Worm (Caenorhabditis elegans) whole organism, L3 larva: ENCODE results near the gene pps-1.

ENCODE experiments used
- R02D3.7 ChIP-seq: fragments of 150-350 bp; optimal IDR thresholded peaks from 2 replicates; lab custom pipeline; 2014; ENCODE audit warnings: missing biosample characterization, missing genetic modification characterization
- ZK546.5 ChIP-seq: sonication (generic microtip); optimal IDR thresholded peaks from 2 replicates; lab custom pipeline; 2017; ENCODE audit warnings: missing biosample characterization, missing genetic modification characterization
- aly-2 ChIP-seq: fragments of 150-350 bp; optimal IDR thresholded peaks from 2 replicates; lab custom pipeline; 2014; ENCODE audit warnings: missing biosample characterization, missing genetic modification characterization
- ceh-28 ChIP-seq: fragments of 150-350 bp; optimal IDR thresholded peaks from 2 replicates; lab custom pipeline; 2014; ENCODE audit warnings: missing biosample characterization, missing genetic modification reagents, missing genetic modification characterization
- ceh-82 ChIP-seq: fragments of 150-350 bp; optimal IDR thresholded peaks from 2 replicates; lab custom pipeline; 2014; ENCODE audit warnings: missing biosample characterization, missing genetic modification characterization
- ceh-9 ChIP-seq: sonication (generic microtip); optimal IDR thresholded peaks from 2 replicates; lab custom pipeline; 2018; ENCODE audit warnings: missing biosample characterization, missing genetic modification characterization
- egl-5 ChIP-seq: fragments of 150-350 bp; optimal IDR thresholded peaks from 2 replicates; lab custom pipeline; 2017; ENCODE audit warnings: missing biosample characterization, missing genetic modification reagents, missing genetic modification characterization, inconsistent platforms
- elt-1 ChIP-seq: fragments of 150-350 bp; optimal IDR thresholded peaks from 2 replicates; lab custom pipeline; 2014; ENCODE audit warnings: missing biosample characterization, missing genetic modification characterization
- elt-2 ChIP-seq: sonication (generic microtip); optimal IDR thresholded peaks from 2 replicates; lab custom pipeline; 2016; ENCODE audit warnings: missing genetic modification reagents, mild to moderate bottlenecking, missing genetic modification characterization, missing compliant biosample characterization
- elt-3 ChIP-seq, 3 experiments: fragments of 150-350 bp in 1 of 3; sonication (generic microtip) in 2 of 3; optimal IDR thresholded peaks; 2 replicates in 2 of 3; 4 replicates in 1 of 3; lab custom pipeline; 2014 to 2017; ENCODE audit warnings: missing biosample characterization in 3 of 3, missing genetic modification characterization in 3 of 3
- eor-1 ChIP-seq, 2 experiments: fragments of 150-350 bp; optimal IDR thresholded peaks; 2 replicates each; lab custom pipeline; 2014 to 2018; ENCODE audit warnings: missing biosample characterization in 2 of 2, missing genetic modification characterization in 2 of 2
- fkh-10 ChIP-seq: sonication (generic microtip); optimal IDR thresholded peaks from 2 replicates; lab custom pipeline; 2017; ENCODE audit warnings: missing biosample characterization, missing genetic modification reagents, missing genetic modification characterization
- fkh-2 ChIP-seq: fragments of 150-350 bp; optimal IDR thresholded peaks from 2 replicates; lab custom pipeline; 2014; ENCODE audit warnings: missing biosample characterization, missing genetic modification reagents, missing genetic modification characterization
- fos-1 ChIP-seq: fragments of 150-350 bp; optimal IDR thresholded peaks from 2 replicates; lab custom pipeline; 2014; ENCODE audit warnings: missing biosample characterization, missing genetic modification characterization
- hmg-11 ChIP-seq: sonication (generic microtip); optimal IDR thresholded peaks from 2 replicates; lab custom pipeline; 2016; ENCODE audit warnings: missing genetic modification characterization, missing compliant biosample characterization
- jun-1 ChIP-seq: fragments of 150-350 bp; optimal IDR thresholded peaks from 2 replicates; lab custom pipeline; 2014; ENCODE audit warnings: missing biosample characterization, missing genetic modification reagents, missing genetic modification characterization
- lin-15B ChIP-seq: fragments of 150-350 bp; optimal IDR thresholded peaks from 2 replicates; lab custom pipeline; 2014; ENCODE audit warnings: missing biosample characterization, missing genetic modification characterization
- lsy-12 ChIP-seq: sonication (generic microtip); optimal IDR thresholded peaks from 2 replicates; lab custom pipeline; 2016; ENCODE audit warnings: mild to moderate bottlenecking, missing genetic modification characterization, missing compliant biosample characterization
- mml-1 ChIP-seq: fragments of 150-350 bp; sonication (generic microtip); optimal IDR thresholded peaks from 3 replicates; lab custom pipeline; 2014; ENCODE audit warnings: missing biosample characterization, missing genetic modification characterization
- nfya-1 ChIP-seq: sonication (generic microtip); optimal IDR thresholded peaks from 2 replicates; lab custom pipeline; 2017; ENCODE audit warnings: missing genetic modification characterization, mild to moderate bottlenecking, missing compliant biosample characterization, antibody characterized with exemption, moderate library complexity; ENCODE audit not compliant: insufficient read depth
- nhr-11 ChIP-seq: fragments of 150-350 bp; optimal IDR thresholded peaks from 2 replicates; lab custom pipeline; 2014; ENCODE audit warnings: missing biosample characterization, missing genetic modification characterization
- nhr-237 ChIP-seq: fragments of 150-350 bp; optimal IDR thresholded peaks from 2 replicates; lab custom pipeline; 2014; ENCODE audit warnings: missing biosample characterization, missing genetic modification characterization
- nhr-28 ChIP-seq: fragments of 150-350 bp; optimal IDR thresholded peaks from 2 replicates; lab custom pipeline; 2014; ENCODE audit warnings: missing biosample characterization, missing genetic modification characterization
- nhr-43 ChIP-seq: sonication (generic microtip); optimal IDR thresholded peaks from 2 replicates; lab custom pipeline; 2016; ENCODE audit warnings: mild to moderate bottlenecking, missing genetic modification characterization, missing compliant biosample characterization; ENCODE audit not compliant: poor library complexity, severe bottlenecking
- nhr-67 ChIP-seq: fragments of 150-350 bp; optimal IDR thresholded peaks from 2 replicates; lab custom pipeline; 2014; ENCODE audit warnings: missing biosample characterization, missing genetic modification characterization
- nhr-76 ChIP-seq: fragments of 150-350 bp; sonication (generic microtip); optimal IDR thresholded peaks from 5 replicates; lab custom pipeline; 2014; ENCODE audit warnings: missing biosample characterization, missing genetic modification characterization
- pha-4 ChIP-seq: fragments of 150-350 bp; optimal IDR thresholded peaks from 2 replicates; lab custom pipeline; 2014; ENCODE audit warnings: missing biosample characterization, missing genetic modification reagents, missing genetic modification characterization
- pqm-1 ChIP-seq: fragments of 150-350 bp; optimal IDR thresholded peaks from 2 replicates; lab custom pipeline; 2017; ENCODE audit warnings: missing biosample characterization, missing genetic modification characterization, inconsistent platforms
- sea-2 ChIP-seq: fragments of 150-350 bp; sonication (generic microtip); optimal IDR thresholded peaks from 4 replicates; lab custom pipeline; 2014; ENCODE audit warnings: missing biosample characterization, missing genetic modification reagents, missing genetic modification characterization
- snpc-4 ChIP-seq: fragments of 150-350 bp; optimal IDR thresholded peaks from 2 replicates; lab custom pipeline; 2014; ENCODE audit warnings: missing biosample characterization, missing genetic modification characterization
- ztf-4 ChIP-seq: fragments of 150-350 bp; optimal IDR thresholded peaks from 2 replicates; lab custom pipeline; 2014; ENCODE audit warnings: missing biosample characterization, missing genetic modification characterization

pps-1 gene

ce11 chrIV:10177779-10178178 lies 16.0 kb downstream of the pps-1 start, which contains the start of gene mspn-1:
Gene mspn-1, plus strand, starts transcription at chrIV:10177968.
- no peak for TF ChIP-seq R02D3.7 (tag; lab: Kevin White, UChicago)

DNA sequence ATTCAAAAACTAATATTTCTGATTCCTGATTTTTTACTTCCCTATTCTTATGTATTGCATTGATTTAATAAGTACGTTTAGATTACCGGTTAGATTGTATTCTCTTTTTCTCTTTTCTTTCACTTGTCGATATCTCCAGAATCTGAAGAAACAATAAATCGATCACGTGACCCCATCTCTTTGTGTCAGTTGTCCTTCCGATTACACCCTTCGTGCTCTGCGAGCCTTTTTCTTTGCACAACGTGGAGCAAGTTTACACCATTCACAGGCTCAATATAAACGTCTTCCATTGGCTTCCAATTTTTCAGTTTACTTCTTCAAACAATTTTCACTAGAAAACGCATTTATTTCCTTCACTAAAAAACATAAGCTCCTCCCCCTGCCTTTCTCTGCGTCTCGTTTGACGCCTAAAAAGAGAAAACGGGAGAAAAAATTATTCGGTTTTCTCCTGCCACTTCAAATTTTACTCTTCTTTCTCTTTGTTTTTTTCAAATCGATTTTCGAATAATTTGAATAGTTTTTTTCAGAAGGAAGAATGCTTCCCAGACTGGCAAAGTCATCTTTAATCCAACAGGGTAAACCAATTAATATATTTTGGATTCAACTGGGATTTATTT lies 18.4 kb downstream of the pps-1 start, which contains the start of gene gta-1:
Gene gta-1 (plus strand): TSS at position 528 of the 617 bp plus-strand sequence.
- TF ChIP-seq nfya-1 (peak; percentile 37), fos-1 (no peak), egl-5 (tag; lab: Kevin White, UChicago) (peak; percentile 52), hmg-11 (peak; percentile 18), ceh-28 (tag; lab: Kevin White, UChicago) (peak; percentile 14)

ce11 chrIV:10188505-10188904 lies 26.7 kb downstream of the pps-1 start:
- TF ChIP-seq fkh-10 (GFP tag; lab: Kevin White, UChicago) (peak; percentile 62), elt-3 (tag; optimal IDR thresholded peaks at IDR 0.05; lab: Kevin White, UChicago) (no peak)

ce11 chrIV:10190586-10190985 lies 28.8 kb downstream of the pps-1 start:
- TF ChIP-seq jun-1 (no peak), egl-5 (tag; lab: Kevin White, UChicago) (no peak), lin-15B (tag; lab: Kevin White, UChicago) (no peak), ceh-28 (tag; lab: Kevin White, UChicago) (no peak), mml-1 (tag; lab: Kevin White, UChicago) (no peak), ceh-9 (tag; lab: Kevin White, UChicago) (no peak), nhr-43 (tag; lab: Kevin White, UChicago) (no peak), nhr-237 (tag; lab: Kevin White, UChicago) (no peak), fkh-10 (GFP tag; lab: Kevin White, UChicago) (no peak), pqm-1 (tag; lab: Kevin White, UChicago) (no peak), lsy-12 (tag; lab: Kevin White, UChicago) (no peak), nhr-28 (tag; lab: Kevin White, UChicago) (no peak), nhr-11 (tag; lab: Kevin White, UChicago) (no peak), ceh-82 (tag; lab: Kevin White, UChicago) (no peak), ztf-4 (tag; lab: Kevin White, UChicago) (no peak), sea-2 (no peak), nhr-67 (no peak), R02D3.7 (tag; lab: Kevin White, UChicago) (no peak)
- TF ChIP-seq, all 47 proteins: peak for 0

DNA sequence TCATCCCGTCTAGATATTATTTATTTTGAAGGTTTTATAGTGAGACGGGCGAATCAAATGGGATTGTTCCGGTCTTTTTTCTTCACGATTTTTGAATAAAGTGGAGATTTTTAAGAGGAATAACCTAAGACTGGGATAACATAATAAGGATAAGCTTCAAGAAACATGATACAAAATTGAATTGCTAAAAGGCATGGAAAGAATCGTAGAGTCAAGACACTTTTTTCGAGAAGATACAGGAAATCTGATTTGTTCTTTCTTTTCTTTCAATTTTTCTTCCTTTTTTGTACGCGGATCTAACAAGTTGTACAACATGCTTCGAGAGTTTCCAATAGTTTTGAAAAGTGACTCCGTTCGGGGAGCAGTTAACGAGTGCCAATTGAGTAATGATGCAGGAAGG lies 29.7 kb downstream of the pps-1 start:
- peak; percentile 84 for TF ChIP-seq fkh-10 (GFP tag; lab: Kevin White, UChicago)
- no peak for TF ChIP-seq ceh-9 (tag; lab: Kevin White, UChicago)
- no peak for TF ChIP-seq nhr-28 (tag; lab: Kevin White, UChicago)

DNA sequence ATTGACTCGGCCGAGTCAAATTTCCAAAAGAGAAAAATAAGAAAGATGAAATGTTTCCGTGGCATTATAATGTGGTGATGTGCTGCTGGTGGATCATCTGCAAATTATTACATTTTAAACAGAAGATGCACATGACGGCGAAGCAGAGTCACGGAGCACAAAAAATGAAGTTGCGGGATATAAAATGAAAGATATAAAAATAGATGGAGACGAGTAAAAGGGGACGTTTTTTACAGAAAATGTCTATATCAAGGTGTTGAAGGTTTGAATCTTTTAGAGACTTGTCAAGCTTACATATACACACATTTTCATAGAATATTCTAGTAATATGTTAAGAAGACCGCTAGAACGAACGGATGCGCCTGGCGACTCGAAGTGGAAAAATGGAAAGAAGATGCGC lies 32.5 kb downstream of the pps-1 start, which contains the start of gene ptrg-1:
Gene ptrg-1 (minus strand): TSS at position 101 of the 400 bp plus-strand sequence.
- no peak for TF ChIP-seq nhr-76 (tag; lab: Kevin White, UChicago)
- TF ChIP-seq egl-5 (tag; lab: Kevin White, UChicago), result no peak
- no peak for TF ChIP-seq jun-1
- no peak for TF ChIP-seq pha-4
- TF ChIP-seq fkh-2 (tag; lab: Kevin White, UChicago), result no peak
- TF ChIP-seq eor-1 (tag; optimal IDR thresholded peaks at IDR 0.05; lab: Kevin White, UChicago), result no peak

- TF ChIP-seq pha-4, result no peak
- TF ChIP-seq ceh-28 (tag; lab: Kevin White, UChicago), result no peak
- TF ChIP-seq snpc-4 (tag; lab: Kevin White, UChicago), result peak; percentile 29
- TF ChIP-seq ZK546.5, result no peak
- no peak for TF ChIP-seq elt-1 (tag; lab: Kevin White, UChicago)
- no peak for TF ChIP-seq elt-2 (tag; lab: Kevin White, UChicago)
- no peak for TF ChIP-seq fos-1
- no peak for TF ChIP-seq nhr-237 (tag; lab: Kevin White, UChicago)
- TF ChIP-seq aly-2 (tag; lab: Kevin White, UChicago), result no peak
- no peak for TF ChIP-seq pqm-1 (tag; lab: Kevin White, UChicago)
- peak; percentile 57 for TF ChIP-seq lin-15B (tag; lab: Kevin White, UChicago)
- TF ChIP-seq R02D3.7 (tag; lab: Kevin White, UChicago), result no peak
- no peak for TF ChIP-seq fkh-2 (tag; lab: Kevin White, UChicago)
- TF ChIP-seq, all 47 proteins: peak for 2
These were observed 35.6 kb downstream of the pps-1 start, which contains the start of gene gon-4 for ce11 chrIV:10197317-10197867. Gene gon-4, plus strand, starts transcription at chrIV:10197817.
